Worm (Caenorhabditis elegans): ENCODE measurements around the gene T05D4.5.

Gene T05D4.5

ce11 chrIII:13622268-13622667 lies 41.6 kb downstream of the T05D4.5 start, which contains the start of gene hip-1 (continued):
- TF ChIP-seq F22D6.2 (tag; optimal IDR thresholded peaks at IDR 0.05) = no peak
- TF ChIP-seq lin-35 (GFP tag; optimal IDR thresholded peaks at IDR 0.05) = peak in 1 of 3 experiments; percentile 65
- no peak for TF ChIP-seq lin-26 (GFP tag; IDR thresholded peaks at IDR 0.05)
- 0 out of 2 replicates have a peak, but pooled peaks have one; percentile 25 for TF ChIP-seq pbrm-1 (GFP tag; IDR thresholded peaks at IDR 0.05)
- TF ChIP-seq Y53F4B.3 (GFP tag; IDR thresholded peaks at IDR 0.05) = no peak
- no peak for TF ChIP-seq him-1 (tag; optimal IDR thresholded peaks at IDR 0.05)
- TF ChIP-seq ceh-40 (GFP tag; IDR thresholded peaks at IDR 0.05) = no peak
- no peak for TF ChIP-seq T07F8.4 (tag; optimal IDR thresholded peaks at IDR 0.05)
- TF ChIP-seq atf-7 (tag; optimal IDR thresholded peaks at IDR 0.05) = no peak
- TF ChIP-seq madf-6 (GFP tag; IDR thresholded peaks at IDR 0.05) = peak; percentile 83
- no peak for TF ChIP-seq zfh-2 (GFP tag; conservative IDR thresholded peaks at IDR 0.05)
- TF ChIP-seq dpl-1 (GFP tag; optimal IDR thresholded peaks at IDR 0.05) = peak; percentile 64
- no peak for TF ChIP-seq die-1 (tag; optimal IDR thresholded peaks at IDR 0.05)
- TF ChIP-seq madf-8 (GFP tag; conservative IDR thresholded peaks at IDR 0.05) = peak; percentile 64; the same call in 1 of the 2 replicates
- TF ChIP-seq mcd-1 (GFP tag; IDR thresholded peaks at IDR 0.05) = 0 out of 2 replicates have a peak, but pooled peaks have one; percentile 26
- peak; percentile 93 for TF ChIP-seq hsf-1 (GFP tag; IDR thresholded peaks at IDR 0.05)
- TF ChIP-seq unc-130 (GFP tag; optimal IDR thresholded peaks at IDR 0.05) = peak; percentile 10
- TF ChIP-seq T26A5.8 (tag; optimal IDR thresholded peaks at IDR 0.05) = no peak
- no peak for TF ChIP-seq lsy-27 (tag; optimal IDR thresholded peaks at IDR 0.05; ENCODE audit: borderline replicate concordance, insufficient read depth)
- TF ChIP-seq let-526 (GFP tag; IDR thresholded peaks at IDR 0.05) = no peak
- peak; percentile 75 for TF ChIP-seq efl-1 (GFP tag; optimal IDR thresholded peaks at IDR 0.05)
- TF ChIP-seq F33H1.4 (GFP tag; IDR thresholded peaks at IDR 0.05) = peak; percentile 57
- no peak for TF ChIP-seq somi-1 (GFP tag; optimal IDR thresholded peaks at IDR 0.05)
- TF ChIP-seq attf-5 (GFP tag; optimal IDR thresholded peaks at IDR 0.05) = peak; percentile 62
- peak; percentile 6 for TF ChIP-seq pha-4 (tag; optimal IDR thresholded peaks at IDR 0.05)
- TF ChIP-seq madf-3 (GFP tag; IDR thresholded peaks at IDR 0.05) = no peak
- TF ChIP-seq C17E4.6 (GFP tag; IDR thresholded peaks at IDR 0.05) = no peak
- peak; percentile 13 for TF ChIP-seq rpc-1 (optimal IDR thresholded peaks at IDR 0.05)
- TF ChIP-seq rpc-1 (tag; optimal IDR thresholded peaks at IDR 0.05) = no peak
- peak; percentile 22; the same call in 1 of the 2 replicates for TF ChIP-seq ekl-4 (GFP tag; IDR thresholded peaks at IDR 0.05)
- TF ChIP-seq lsl-1 (GFP tag; optimal IDR thresholded peaks at IDR 0.05) = peak; percentile 63
- no peak for TF ChIP-seq hlh-12 (tag; optimal IDR thresholded peaks at IDR 0.05)
- TF ChIP-seq F57A8.1 (GFP tag; optimal IDR thresholded peaks at IDR 0.05) = no peak
- TF ChIP-seq ceh-91 (GFP tag; IDR thresholded peaks at IDR 0.05) = peak; percentile 83
- peak; percentile 30 for TF ChIP-seq tlf-1 (GFP tag; optimal IDR thresholded peaks at IDR 0.05)
- TF ChIP-seq egl-18 (GFP tag; IDR thresholded peaks at IDR 0.05) = no peak
- TF ChIP-seq mel-28 (tag; optimal IDR thresholded peaks at IDR 0.05; ENCODE audit: borderline replicate concordance) = no peak
- peak; percentile 71 for TF ChIP-seq D2030.7 (GFP tag; IDR thresholded peaks at IDR 0.05)
- no peak for TF ChIP-seq ztf-18 (tag; optimal IDR thresholded peaks at IDR 0.05)
- TF ChIP-seq nfya-2 (GFP tag; IDR thresholded peaks at IDR 0.05) = no peak
- TF ChIP-seq aptf-3 (GFP tag; IDR thresholded peaks at IDR 0.05) = no peak
- TF ChIP-seq hmg-20 (GFP tag; IDR thresholded peaks at IDR 0.05) = no peak
- no peak for TF ChIP-seq cebp-1 (GFP tag; IDR thresholded peaks at IDR 0.05)
- TF ChIP-seq cebp-1 (tag; optimal IDR thresholded peaks at IDR 0.05) = peak; percentile 76
- TF ChIP-seq dox-1 (GFP tag; IDR thresholded peaks at IDR 0.05) = peak; percentile 47; the same call in 1 of the 2 replicates
- no peak for TF ChIP-seq sea-2 (GFP tag; IDR thresholded peaks at IDR 0.05)
- peak; percentile 86 for TF ChIP-seq lin-54 (GFP tag; optimal IDR thresholded peaks at IDR 0.05)
- TF ChIP-seq Y53G8AR.9 (GFP tag; conservative IDR thresholded peaks at IDR 0.05) = no peak
